Fruit fly (Drosophila melanogaster) whole organism, embryonic: Measurements from ENCODE around the gene kibra.

Source experiments
- B-H1 ChIP-seq: fragments of 200-800 bp; sonication (Bioruptor generic); IDR thresholded peaks from 3 replicates; pipeline ENCODE4 v1.3.6; 2022; ENCODE audit warnings: missing biosample characterization, missing genetic modification characterization
- Bgb ChIP-seq: fragments of 200-800 bp; sonication (Bioruptor generic); IDR thresholded peaks from 2 replicates; pipeline ENCODE4 v1.3.6; 2022; ENCODE audit warnings: missing biosample characterization, missing genetic modification characterization; ENCODE audit not compliant: partially characterized antibody
- CG10462 ChIP-seq: fragments of 200-800 bp; sonication (Bioruptor generic); optimal IDR thresholded peaks from 2 replicates; lab custom pipeline; 2016; ENCODE audit warnings: missing biosample characterization, missing genetic modification characterization
- CG10654 ChIP-seq: fragments of 200-800 bp; sonication (Bioruptor generic); optimal IDR thresholded peaks from 2 replicates; lab custom pipeline; 2016; ENCODE audit warnings: missing biosample characterization, missing genetic modification characterization
- CG11560 ChIP-seq: fragments of 200-800 bp; sonication (Bioruptor generic); IDR thresholded peaks from 3 replicates; pipeline ENCODE4 v1.3.6; 2022; ENCODE audit warnings: missing biosample characterization, missing genetic modification characterization
- CG11695 ChIP-seq: fragments of 200-800 bp; sonication (Bioruptor generic); IDR thresholded peaks from 3 replicates; pipeline ENCODE4 v1.3.6; 2022; ENCODE audit warnings: missing biosample characterization, missing genetic modification characterization
- CG11696 ChIP-seq: fragments of 200-800 bp; sonication (Bioruptor generic); IDR thresholded peaks from 2 replicates; pipeline ENCODE4 v1.3.6; 2022; ENCODE audit warnings: missing biosample characterization, missing genetic modification characterization
- CG12104 ChIP-seq: fragments of 200-800 bp; sonication (Bioruptor generic); optimal IDR thresholded peaks from 3 replicates; lab custom pipeline; 2016; ENCODE audit warnings: missing biosample characterization, missing genetic modification characterization
- CG12219 ChIP-seq: fragments of 200-800 bp; sonication (Bioruptor generic); optimal IDR thresholded peaks from 3 replicates; lab custom pipeline; 2018; ENCODE audit warnings: missing biosample characterization, mild to moderate bottlenecking, missing genetic modification characterization
- CG12769 ChIP-seq: fragments of 200-800 bp; sonication (Bioruptor generic); optimal IDR thresholded peaks from 2 replicates; lab custom pipeline; 2019; ENCODE audit warnings: missing biosample characterization, mild to moderate bottlenecking, missing genetic modification characterization, moderate library complexity
- CG14441 ChIP-seq: fragments of 200-800 bp; sonication (Bioruptor generic); IDR thresholded peaks from 2 replicates; pipeline ENCODE4 v1.3.6; 2022; ENCODE audit warnings: missing biosample characterization, missing genetic modification characterization
- CG1647 ChIP-seq: fragments of 200-800 bp; sonication (Bioruptor generic); optimal IDR thresholded peaks from 3 replicates; lab custom pipeline; 2016; ENCODE audit warnings: missing biosample characterization, missing genetic modification characterization
- CG17829 ChIP-seq: fragments of 200-800 bp; optimal IDR thresholded peaks from 2 replicates; lab custom pipeline; 2019; ENCODE audit warnings: missing biosample characterization, mild to moderate bottlenecking, missing genetic modification characterization, moderate library complexity
- CG2875 ChIP-seq: fragments of 200-800 bp; sonication (Bioruptor generic); optimal IDR thresholded peaks from 2 replicates; lab custom pipeline; 2017; ENCODE audit warnings: missing biosample characterization, mild to moderate bottlenecking, missing genetic modification characterization, missing genetic modification reagents
- CG32767 ChIP-seq: fragments of 200-800 bp; sonication (Bioruptor generic); IDR thresholded peaks from 2 replicates; pipeline ENCODE4 v1.3.6; 2022; ENCODE audit warnings: missing biosample characterization, missing genetic modification characterization
- CG3281 ChIP-seq: fragments of 200-800 bp; sonication (Bioruptor generic); optimal IDR thresholded peaks from 3 replicates; lab custom pipeline; 2017; ENCODE audit warnings: missing biosample characterization, mild to moderate bottlenecking, missing genetic modification characterization
- CG6813 ChIP-seq: fragments of 200-800 bp; sonication (Bioruptor generic); optimal IDR thresholded peaks from 2 replicates; lab custom pipeline; 2017; ENCODE audit warnings: missing biosample characterization, missing genetic modification characterization, mild to moderate bottlenecking, moderate library complexity, missing genetic modification reagents
- CG8388 ChIP-seq: fragments of 200-800 bp; sonication (Bioruptor generic); optimal IDR thresholded peaks from 2 replicates; lab custom pipeline; 2019; ENCODE audit warnings: missing biosample characterization, mild to moderate bottlenecking, missing genetic modification characterization, moderate library complexity
- CG8944 ChIP-seq: fragments of 200-800 bp; sonication (Bioruptor generic); optimal IDR thresholded peaks from 3 replicates; lab custom pipeline; 2016; ENCODE audit warnings: missing biosample characterization, missing genetic modification characterization
- Dbx ChIP-seq: fragments of 200-800 bp; sonication (Bioruptor generic); IDR thresholded peaks from 3 replicates; pipeline ENCODE4 v1.3.6; 2022; ENCODE audit warnings: missing biosample characterization, missing genetic modification characterization
- Ets65A ChIP-seq: fragments of 200-800 bp; sonication (Bioruptor generic); peaks from one replicate; lab custom pipeline; 2016; ENCODE audit warnings: missing biosample characterization, missing genetic modification characterization
- Fer2 ChIP-seq: fragments of 200-800 bp; sonication (Bioruptor generic); optimal IDR thresholded peaks from 2 replicates; lab custom pipeline; 2018; ENCODE audit warnings: missing biosample characterization, mild to moderate bottlenecking, missing genetic modification characterization, moderate library complexity
- HLH3B ChIP-seq: fragments of 200-800 bp; sonication (Bioruptor generic); IDR thresholded peaks from 2 replicates; pipeline ENCODE4 v1.3.6; 2022; ENCODE audit warnings: missing biosample characterization, missing genetic modification characterization
- Hand ChIP-seq: fragments of 200-800 bp; sonication (Bioruptor generic); optimal IDR thresholded peaks from 2 replicates; lab custom pipeline; 2017; ENCODE audit warnings: mild to moderate bottlenecking, missing biosample characterization, missing genetic modification reagents, missing genetic modification characterization
- Hr3 ChIP-seq: fragments of 200-800 bp; sonication (Bioruptor generic); optimal IDR thresholded peaks from 3 replicates; lab custom pipeline; 2016; ENCODE audit warnings: missing biosample characterization, missing genetic modification characterization
- Meics ChIP-seq: fragments of 200-800 bp; sonication (Bioruptor generic); optimal IDR thresholded peaks from 2 replicates; lab custom pipeline; 2017; ENCODE audit warnings: missing biosample characterization, mild to moderate bottlenecking, missing genetic modification characterization
- Sin3A ChIP-seq: fragments of >200 bp; optimal IDR thresholded peaks from 2 replicates; lab custom pipeline; 2018
- Trl ChIP-seq, 3 experiments: fragments of >200 bp in 2 of 3; fragments of 200-800 bp in 1 of 3; sonication (Bioruptor generic) in 1 of 3; optimal IDR thresholded peaks; 2 replicates in 1 of 3; 3 replicates in 2 of 3; lab custom pipeline; 2016 to 2017; ENCODE audit warnings: missing biosample characterization in 1 of 3, missing genetic modification characterization in 1 of 3
- ac ChIP-seq: fragments of 200-800 bp; sonication (Bioruptor generic); optimal IDR thresholded peaks from 3 replicates; lab custom pipeline; 2017; ENCODE audit warnings: missing biosample characterization, mild to moderate bottlenecking, missing genetic modification characterization
- aop ChIP-seq: fragments of 200-800 bp; sonication (Bioruptor generic); IDR thresholded peaks from 2 replicates; pipeline ENCODE4 v1.3.6; 2022; ENCODE audit warnings: missing biosample characterization, missing genetic modification characterization
- ase ChIP-seq: fragments of 200-800 bp; sonication (Bioruptor generic); IDR thresholded peaks from 3 replicates; pipeline ENCODE4 v1.3.6; 2022; ENCODE audit warnings: missing biosample characterization, missing genetic modification characterization
- caup ChIP-seq: fragments of 200-800 bp; sonication (Bioruptor generic); optimal IDR thresholded peaks from 3 replicates; lab custom pipeline; 2017; ENCODE audit warnings: missing biosample characterization, mild to moderate bottlenecking, missing genetic modification characterization, moderate library complexity; ENCODE audit not compliant: severe bottlenecking
- chinmo ChIP-seq: fragments of 200-800 bp; sonication (Bioruptor generic); IDR thresholded peaks from 4 replicates; pipeline ENCODE4 v1.3.6; 2022; ENCODE audit warnings: missing biosample characterization, missing genetic modification characterization; ENCODE audit not compliant: partially characterized antibody
- croc ChIP-seq: fragments of 200-800 bp; sonication (Bioruptor generic); conservative IDR thresholded peaks from 3 replicates; pipeline ENCODE4 v1.3.6; 2022; ENCODE audit warnings: missing biosample characterization, missing genetic modification characterization
- dpn ChIP-seq, 2 experiments: fragments of 200-800 bp; sonication (Bioruptor generic); optimal IDR thresholded peaks; 3 replicates each; lab custom pipeline; 2016; ENCODE audit warnings: missing biosample characterization in 2 of 2, missing genetic modification characterization in 2 of 2
- ewg ChIP-seq: fragments of 200-800 bp; sonication (Bioruptor generic); optimal IDR thresholded peaks from 3 replicates; lab custom pipeline; 2017; ENCODE audit warnings: mild to moderate bottlenecking, missing biosample characterization, missing genetic modification reagents, missing genetic modification characterization
- exex ChIP-seq: fragments of 200-800 bp; sonication (Bioruptor generic); optimal IDR thresholded peaks from 4 replicates; lab custom pipeline; 2018; ENCODE audit warnings: missing biosample characterization, mild to moderate bottlenecking, missing genetic modification characterization, moderate library complexity
- fd3F ChIP-seq: fragments of 200-800 bp; sonication (Bioruptor generic); optimal IDR thresholded peaks from 2 replicates; lab custom pipeline; 2018; ENCODE audit warnings: missing biosample characterization, mild to moderate bottlenecking, missing genetic modification characterization, moderate library complexity
- fd96Cb ChIP-seq: fragments of 200-800 bp; sonication (Bioruptor generic); optimal IDR thresholded peaks from 2 replicates; lab custom pipeline; 2018; ENCODE audit warnings: missing biosample characterization, mild to moderate bottlenecking, missing genetic modification characterization, moderate library complexity
- fru ChIP-seq: fragments of >200 bp; optimal IDR thresholded peaks from 2 replicates; lab custom pipeline; 2017
- grau ChIP-seq: fragments of 200-800 bp; optimal IDR thresholded peaks from 3 replicates; lab custom pipeline; 2019; ENCODE audit warnings: missing biosample characterization, mild to moderate bottlenecking, missing genetic modification characterization, moderate library complexity
- gsb-n ChIP-seq: fragments of 200-800 bp; sonication (Bioruptor generic); optimal IDR thresholded peaks from 3 replicates; lab custom pipeline; 2018; ENCODE audit warnings: missing biosample characterization, mild to moderate bottlenecking, missing genetic modification characterization
- lbe ChIP-seq: fragments of 200-800 bp; sonication (Bioruptor generic); optimal IDR thresholded peaks from 2 replicates; lab custom pipeline; 2016; ENCODE audit warnings: missing biosample characterization, mild to moderate bottlenecking, missing genetic modification characterization
- onecut ChIP-seq: fragments of 200-800 bp; sonication (Bioruptor generic); IDR thresholded peaks from 2 replicates; pipeline ENCODE4 v1.3.6; 2022; ENCODE audit warnings: missing biosample characterization, missing genetic modification characterization
- p53 ChIP-seq: fragments of 200-800 bp; sonication (Bioruptor generic); optimal IDR thresholded peaks from 2 replicates; lab custom pipeline; 2016; ENCODE audit warnings: missing biosample characterization, missing genetic modification characterization
- pfk ChIP-seq: fragments of 200-800 bp; sonication (Bioruptor generic); optimal IDR thresholded peaks from 2 replicates; lab custom pipeline; 2018; ENCODE audit warnings: missing biosample characterization, mild to moderate bottlenecking, missing genetic modification characterization, moderate library complexity
- rib ChIP-seq: fragments of 200-800 bp; sonication (Bioruptor generic); IDR thresholded peaks from 2 replicates; pipeline ENCODE4 v1.3.6; 2022; ENCODE audit warnings: missing biosample characterization, missing genetic modification characterization
- slbo ChIP-seq: fragments of 200-800 bp; sonication (Bioruptor generic); IDR thresholded peaks from 2 replicates; pipeline ENCODE4 v1.3.6; 2022; ENCODE audit warnings: missing biosample characterization, missing genetic modification characterization
- vvl ChIP-seq: fragments of 200-800 bp; sonication (Bioruptor generic); IDR thresholded peaks from 2 replicates; pipeline ENCODE4 v1.3.6; 2022; ENCODE audit warnings: missing biosample characterization, missing genetic modification characterization
- wor ChIP-seq: fragments of 200-800 bp; sonication (Bioruptor generic); IDR thresholded peaks from 2 replicates; pipeline ENCODE4 v1.3.6; 2022; ENCODE audit warnings: missing biosample characterization, missing genetic modification characterization

Gene kibra

DNA sequence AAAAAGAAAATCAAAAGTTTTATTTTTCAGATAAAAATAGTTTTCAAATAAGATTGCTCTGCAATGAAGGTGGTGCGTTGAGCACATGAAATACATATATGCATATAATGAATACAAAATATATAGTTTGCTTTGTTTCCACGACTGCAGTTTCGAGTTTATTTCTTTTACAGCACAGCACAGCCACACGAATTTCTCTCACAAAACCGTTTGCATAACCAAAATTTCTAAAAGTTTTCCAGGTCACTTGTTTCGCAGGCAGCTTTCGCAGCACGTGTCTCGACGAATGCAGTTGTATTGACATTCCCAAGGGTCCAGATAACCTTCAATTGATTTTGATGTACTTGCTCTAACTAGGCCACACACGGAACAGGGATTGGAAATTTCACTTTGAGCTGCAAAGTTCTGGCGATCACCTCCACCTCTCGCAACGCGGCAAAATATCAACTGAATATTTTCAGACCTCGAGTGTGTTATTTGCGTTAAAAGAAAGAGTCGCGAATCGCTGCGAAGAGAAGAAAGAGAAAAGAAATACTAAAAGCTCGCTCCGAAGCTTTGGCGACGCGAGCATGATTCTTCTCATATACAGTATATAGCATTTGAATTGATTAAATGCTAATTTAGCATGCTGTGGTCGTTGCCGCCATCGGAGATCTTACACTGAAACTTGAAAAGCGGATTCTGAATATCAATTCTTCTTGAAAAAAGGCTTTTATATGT is 7.2 kb upstream of the kibra start, which contains the start of gene CG7530 (continued):
- no peak for TF ChIP-seq gsb-n (tag; lab: Kevin White, UChicago)
- no peak for TF ChIP-seq Fer2 (tag; lab: Kevin White, UChicago)
- no peak for TF ChIP-seq ewg (GFP tag; lab: Kevin White, UChicago)
- TF ChIP-seq B-H1 (GFP tag; lab: Robert Waterston, UW): no peak; the same call in 2 of the 3 replicates
- no peak for TF ChIP-seq fru (lab: Kevin White, UChicago)
- no peak for TF ChIP-seq pfk (GFP tag; lab: Kevin White, UChicago)
- TF ChIP-seq lbe (GFP tag; lab: Kevin White, UChicago): peak; percentile 65
- TF ChIP-seq CG1647 (GFP tag; lab: Kevin White, UChicago): no peak
- TF ChIP-seq vvl (GFP tag; lab: Robert Waterston, UW): peak; percentile 81
- no peak for TF ChIP-seq CG11560 (tag; lab: Robert Waterston, UW)
- TF ChIP-seq aop (GFP tag; lab: Robert Waterston, UW): no peak
- no peak for TF ChIP-seq CG12219 (GFP tag; lab: Kevin White, UChicago)
- no peak for TF ChIP-seq CG2875 (GFP tag; lab: Kevin White, UChicago)
- TF ChIP-seq Sin3A: no peak
- no peak for TF ChIP-seq rib (GFP tag; lab: Robert Waterston, UW)
- TF ChIP-seq onecut (GFP tag; lab: Robert Waterston, UW): no peak; the same call in 1 of the 2 replicates
- peak; percentile 49 to 80 for TF ChIP-seq Trl (optimal IDR thresholded peaks at IDR 0.05; lab: Kevin White, UChicago)
- no peak for TF ChIP-seq Trl (GFP tag; optimal IDR thresholded peaks at IDR 0.05; lab: Kevin White, UChicago)
- TF ChIP-seq CG32767 (GFP tag; lab: Robert Waterston, UW): no peak
- TF ChIP-seq CG8388: no peak
- TF ChIP-seq slbo (GFP tag; lab: Robert Waterston, UW): 0 out of 2 replicates have a peak, but pooled peaks have one; percentile 18
- no peak for TF ChIP-seq grau (tag; lab: Kevin White, UChicago)
- no peak for TF ChIP-seq croc (GFP tag; lab: Robert Waterston, UW)
- no peak for TF ChIP-seq fd3F (GFP tag; lab: Kevin White, UChicago)
- TF ChIP-seq HLH3B (GFP tag; lab: Robert Waterston, UW): no peak
- no peak for TF ChIP-seq wor (GFP tag; lab: Robert Waterston, UW)
- TF ChIP-seq Dbx (GFP tag; lab: Robert Waterston, UW): no peak
- TF ChIP-seq p53: no peak
- TF ChIP-seq Bgb: no peak
- peak; percentile 12 for TF ChIP-seq CG17829 (tag; lab: Kevin White, UChicago)
- peak; percentile 29 for TF ChIP-seq exex (tag; lab: Kevin White, UChicago)
- TF ChIP-seq CG14441 (GFP tag; lab: Robert Waterston, UW): 0 out of 2 replicates have a peak, but pooled peaks have one; percentile 39
- TF ChIP-seq ase: no peak
- TF ChIP-seq CG6813 (GFP tag; lab: Kevin White, UChicago): no peak
- peak; percentile 47 for TF ChIP-seq Meics
- TF ChIP-seq chinmo (GFP tag; lab: Robert Waterston, UW): 0 out of 4 replicates have a peak, but pooled peaks have one; percentile 19
- no peak for TF ChIP-seq Hand (GFP tag; lab: Kevin White, UChicago)
- TF ChIP-seq CG12769 (tag; lab: Kevin White, UChicago): no peak
- no peak for TF ChIP-seq fd96Cb (tag; lab: Kevin White, UChicago)
- no peak for TF ChIP-seq CG8944
- no peak for TF ChIP-seq Ets65A
- peak in 1 of 2 experiments; percentile 19 for TF ChIP-seq dpn (GFP tag; optimal IDR thresholded peaks at IDR 0.05; lab: Kevin White, UChicago)
- no peak for TF ChIP-seq Hr3 (GFP tag; lab: Kevin White, UChicago)
- no peak for TF ChIP-seq CG12104
- TF ChIP-seq CG10462 (GFP tag; lab: Kevin White, UChicago): no peak
- TF ChIP-seq caup (GFP tag; lab: Kevin White, UChicago): no peak
- 0 out of 2 replicates have a peak, but pooled peaks have one; percentile 49 for TF ChIP-seq CG11696 (GFP tag; lab: Robert Waterston, UW)
- TF ChIP-seq CG3281: peak; percentile 63
- no peak for TF ChIP-seq CG10654 (GFP tag; lab: Kevin White, UChicago)
- TF ChIP-seq ac (GFP tag; lab: Kevin White, UChicago): no peak
- TF ChIP-seq CG11695: no peak
